Fruit fly (Drosophila melanogaster) whole organism, embryonic: Measurements from ENCODE around the gene Hsp22.

ENCODE experiments used
- Aef1 ChIP-seq: fragments of 200-800 bp; sonication (Bioruptor generic); IDR thresholded peaks from 3 replicates; pipeline ENCODE4 v1.3.6; 2022; ENCODE audit warnings: missing biosample characterization, missing genetic modification characterization
- Atf3 ChIP-seq: fragments of 200-800 bp; sonication (Bioruptor generic); optimal IDR thresholded peaks from 3 replicates; lab custom pipeline; 2016; ENCODE audit warnings: missing biosample characterization, missing genetic modification characterization
- Atf6 ChIP-seq: fragments of 200-800 bp; sonication (Bioruptor generic); IDR thresholded peaks from 2 replicates; pipeline ENCODE4 v1.3.6; 2022; ENCODE audit warnings: missing biosample characterization, missing genetic modification characterization
- Bgb ChIP-seq: fragments of 200-800 bp; sonication (Bioruptor generic); IDR thresholded peaks from 2 replicates; pipeline ENCODE4 v1.3.6; 2022; ENCODE audit warnings: missing biosample characterization, missing genetic modification characterization; ENCODE audit not compliant: partially characterized antibody
- CG10209 ChIP-seq: fragments of 200-800 bp; sonication (Bioruptor generic); optimal IDR thresholded peaks from 3 replicates; lab custom pipeline; 2017; ENCODE audit warnings: missing biosample characterization, mild to moderate bottlenecking, missing genetic modification characterization, missing genetic modification reagents
- CG10321 ChIP-seq: fragments of 200-800 bp; sonication (Bioruptor generic); IDR thresholded peaks from 2 replicates; pipeline ENCODE4 v1.3.6; 2022; ENCODE audit warnings: missing biosample characterization, missing genetic modification characterization
- CG11247 ChIP-seq: fragments of 200-800 bp; sonication (Bioruptor generic); IDR thresholded peaks from 2 replicates; pipeline ENCODE4 v1.3.6; 2022; ENCODE audit warnings: missing biosample characterization, missing genetic modification characterization
- CG12659 ChIP-seq: fragments of 200-800 bp; sonication (Bioruptor generic); optimal IDR thresholded peaks from 3 replicates; lab custom pipeline; 2017; ENCODE audit warnings: mild to moderate bottlenecking, missing biosample characterization, missing genetic modification reagents, missing genetic modification characterization
- CG13424 ChIP-seq: fragments of 200-800 bp; sonication (Bioruptor generic); optimal IDR thresholded peaks from 2 replicates; lab custom pipeline; 2019; ENCODE audit warnings: missing biosample characterization, mild to moderate bottlenecking, missing genetic modification characterization, moderate library complexity
- CG14965 ChIP-seq: fragments of 200-800 bp; sonication (Bioruptor generic); optimal IDR thresholded peaks from 2 replicates; lab custom pipeline; 2016; ENCODE audit warnings: missing biosample characterization, missing genetic modification characterization, borderline replicate concordance
- CG17612 ChIP-seq: fragments of 200-800 bp; sonication (Bioruptor generic); IDR thresholded peaks from 2 replicates; pipeline ENCODE4 v1.3.6; 2022; ENCODE audit warnings: missing biosample characterization, missing genetic modification characterization
- CG17829 ChIP-seq: fragments of 200-800 bp; optimal IDR thresholded peaks from 2 replicates; lab custom pipeline; 2019; ENCODE audit warnings: missing biosample characterization, mild to moderate bottlenecking, missing genetic modification characterization, moderate library complexity
- CG18764 ChIP-seq: fragments of 200-800 bp; sonication (Bioruptor generic); optimal IDR thresholded peaks from 3 replicates; lab custom pipeline; 2016; ENCODE audit warnings: missing biosample characterization, missing genetic modification characterization
- CG2116 ChIP-seq: fragments of 200-800 bp; sonication (Bioruptor generic); optimal IDR thresholded peaks from 3 replicates; lab custom pipeline; 2018; ENCODE audit warnings: missing biosample characterization, mild to moderate bottlenecking, missing genetic modification characterization
- CG2120 ChIP-seq: fragments of 200-800 bp; sonication (Bioruptor generic); optimal IDR thresholded peaks from 3 replicates; lab custom pipeline; 2016; ENCODE audit warnings: missing biosample characterization, missing genetic modification characterization
- CG2199 ChIP-seq: fragments of 200-800 bp; sonication (Bioruptor generic); IDR thresholded peaks from 3 replicates; pipeline ENCODE4 v1.3.6; 2022; ENCODE audit warnings: missing biosample characterization, missing genetic modification characterization
- CG3163 ChIP-seq: fragments of 200-800 bp; sonication (Bioruptor generic); optimal IDR thresholded peaks from 3 replicates; lab custom pipeline; 2016; ENCODE audit warnings: missing biosample characterization, missing genetic modification characterization
- CG32532 ChIP-seq: fragments of 200-800 bp; sonication (Bioruptor generic); IDR thresholded peaks from 2 replicates; pipeline ENCODE4 v1.3.6; 2022; ENCODE audit warnings: missing biosample characterization, missing genetic modification characterization
- CG32767 ChIP-seq: fragments of 200-800 bp; sonication (Bioruptor generic); IDR thresholded peaks from 2 replicates; pipeline ENCODE4 v1.3.6; 2022; ENCODE audit warnings: missing biosample characterization, missing genetic modification characterization
- CG3281 ChIP-seq: fragments of 200-800 bp; sonication (Bioruptor generic); optimal IDR thresholded peaks from 3 replicates; lab custom pipeline; 2017; ENCODE audit warnings: missing biosample characterization, mild to moderate bottlenecking, missing genetic modification characterization
- CG33213 ChIP-seq: fragments of 200-800 bp; sonication (Bioruptor generic); optimal IDR thresholded peaks from 3 replicates; lab custom pipeline; 2016; ENCODE audit warnings: missing biosample characterization, missing genetic modification characterization
- CG3726 ChIP-seq: fragments of 200-800 bp; sonication (Bioruptor generic); IDR thresholded peaks from 3 replicates; pipeline ENCODE4, ENCODE4 v1.3.6; 2022; ENCODE audit warnings: missing biosample characterization, missing genetic modification characterization
- CG3995 ChIP-seq: fragments of 200-800 bp; sonication (Bioruptor generic); optimal IDR thresholded peaks from 3 replicates; lab custom pipeline; 2016; ENCODE audit warnings: missing biosample characterization, missing genetic modification characterization
- CG7839 ChIP-seq: fragments of 200-800 bp; sonication (Bioruptor generic); optimal IDR thresholded peaks from 3 replicates; lab custom pipeline; 2018; ENCODE audit warnings: missing biosample characterization, mild to moderate bottlenecking, missing genetic modification characterization, moderate library complexity
- CG7928 ChIP-seq: fragments of 200-800 bp; sonication (Bioruptor generic); optimal IDR thresholded peaks from 2 replicates; lab custom pipeline; 2017; ENCODE audit warnings: missing biosample characterization, mild to moderate bottlenecking, missing genetic modification characterization
- CG8944 ChIP-seq: fragments of 200-800 bp; sonication (Bioruptor generic); optimal IDR thresholded peaks from 3 replicates; lab custom pipeline; 2016; ENCODE audit warnings: missing biosample characterization, missing genetic modification characterization
- CoRest ChIP-seq: fragments of 200-800 bp; sonication (Bioruptor generic); optimal IDR thresholded peaks from 3 replicates; lab custom pipeline; 2018; ENCODE audit warnings: missing biosample characterization, mild to moderate bottlenecking, missing genetic modification characterization, moderate library complexity
- Dbx ChIP-seq: fragments of 200-800 bp; sonication (Bioruptor generic); IDR thresholded peaks from 3 replicates; pipeline ENCODE4 v1.3.6; 2022; ENCODE audit warnings: missing biosample characterization, missing genetic modification characterization
- Dip2 ChIP-seq: fragments of 200-800 bp; sonication (Bioruptor generic); IDR thresholded peaks from 2 replicates; pipeline ENCODE4 v1.3.6; 2022; ENCODE audit warnings: missing biosample characterization, missing genetic modification characterization
- Ets65A ChIP-seq: fragments of 200-800 bp; sonication (Bioruptor generic); peaks from one replicate; lab custom pipeline; 2016; ENCODE audit warnings: missing biosample characterization, missing genetic modification characterization
- HLH3B ChIP-seq: fragments of 200-800 bp; sonication (Bioruptor generic); IDR thresholded peaks from 2 replicates; pipeline ENCODE4 v1.3.6; 2022; ENCODE audit warnings: missing biosample characterization, missing genetic modification characterization
- Hand ChIP-seq: fragments of 200-800 bp; sonication (Bioruptor generic); optimal IDR thresholded peaks from 2 replicates; lab custom pipeline; 2017; ENCODE audit warnings: mild to moderate bottlenecking, missing biosample characterization, missing genetic modification reagents, missing genetic modification characterization
- Hr78 ChIP-seq, 2 experiments: fragments of 200-800 bp in 1 of 2; fragments of >200 bp in 1 of 2; sonication (Bioruptor generic) in 1 of 2; optimal IDR thresholded peaks; 2 replicates each; lab custom pipeline; 2017 to 2019; ENCODE audit warnings: missing biosample characterization in 2 of 2, missing genetic modification characterization in 2 of 2, mild to moderate bottlenecking in 1 of 2, moderate library complexity in 1 of 2
- MBD-R2 ChIP-seq: fragments of 200-800 bp; sonication (Bioruptor generic); IDR thresholded peaks from 2 replicates; pipeline ENCODE4 v1.3.6; 2022; ENCODE audit warnings: missing biosample characterization, missing genetic modification characterization
- Mad ChIP-seq: fragments of 200-800 bp; sonication (Bioruptor generic); optimal IDR thresholded peaks from 2 replicates; lab custom pipeline; 2016; ENCODE audit warnings: missing biosample characterization, missing genetic modification characterization
- Mrtf ChIP-seq: fragments of 200-800 bp; sonication (Bioruptor generic); IDR thresholded peaks from 3 replicates; pipeline ENCODE4 v1.3.6; 2022; ENCODE audit warnings: missing biosample characterization, missing genetic modification characterization
- Myb ChIP-seq: fragments of 200-800 bp; sonication (Bioruptor generic); optimal IDR thresholded peaks from 2 replicates; lab custom pipeline; 2016; ENCODE audit warnings: missing biosample characterization, missing genetic modification characterization
- Neu2 ChIP-seq: fragments of 200-800 bp; sonication (Bioruptor generic); optimal IDR thresholded peaks from 3 replicates; lab custom pipeline; 2016; ENCODE audit warnings: missing biosample characterization, missing genetic modification characterization, borderline replicate concordance
- Sox102F ChIP-seq: fragments of 200-800 bp; sonication (Bioruptor generic); optimal IDR thresholded peaks from 2 replicates; lab custom pipeline; 2018; ENCODE audit warnings: missing biosample characterization, mild to moderate bottlenecking, missing genetic modification characterization, moderate library complexity
- Ssrp ChIP-seq: fragments of 200-800 bp; sonication (Bioruptor generic); optimal IDR thresholded peaks from 2 replicates; lab custom pipeline; 2018; ENCODE audit warnings: missing biosample characterization, mild to moderate bottlenecking, missing genetic modification characterization, moderate library complexity
- abd-A ChIP-seq: fragments of 200-800 bp; sonication (Bioruptor generic); optimal IDR thresholded peaks from 3 replicates; lab custom pipeline; 2019; ENCODE audit warnings: missing biosample characterization, mild to moderate bottlenecking, missing genetic modification characterization, moderate library complexity
- az2 ChIP-seq: fragments of 200-800 bp; sonication (Bioruptor generic); optimal IDR thresholded peaks from 3 replicates; lab custom pipeline; 2016; ENCODE audit warnings: missing biosample characterization, missing genetic modification characterization
- dm ChIP-seq: fragments of 200-800 bp; sonication (Bioruptor generic); optimal IDR thresholded peaks from 3 replicates; lab custom pipeline; 2016; ENCODE audit warnings: missing biosample characterization, missing genetic modification characterization
- h ChIP-seq: fragments of >200 bp; optimal IDR thresholded peaks from 2 replicates; lab custom pipeline; 2017
- her ChIP-seq: fragments of 200-800 bp; sonication (Bioruptor generic); optimal IDR thresholded peaks from 2 replicates; lab custom pipeline; 2016; ENCODE audit warnings: missing biosample characterization, missing genetic modification characterization
- jumu ChIP-seq: fragments of 200-800 bp; sonication (Bioruptor generic); optimal IDR thresholded peaks from 3 replicates; lab custom pipeline; 2016; ENCODE audit warnings: missing biosample characterization, missing genetic modification characterization
- pros ChIP-seq: fragments of 200-800 bp; sonication (Bioruptor generic); optimal IDR thresholded peaks from 3 replicates; lab custom pipeline; 2019; ENCODE audit warnings: missing biosample characterization, mild to moderate bottlenecking, missing genetic modification characterization, moderate library complexity
- repo ChIP-seq: fragments of 200-800 bp; sonication (Bioruptor generic); optimal IDR thresholded peaks from 2 replicates; lab custom pipeline; 2016; ENCODE audit warnings: missing biosample characterization, missing genetic modification characterization
- tup ChIP-seq: fragments of 200-800 bp; sonication (Bioruptor generic); optimal IDR thresholded peaks from 2 replicates; lab custom pipeline; 2016; ENCODE audit warnings: missing biosample characterization, mild to moderate bottlenecking, missing genetic modification characterization, moderate library complexity
- wdn ChIP-seq: fragments of 200-800 bp; sonication (Bioruptor generic); IDR thresholded peaks from 2 replicates; pipeline ENCODE4 v1.3.6; 2022; ENCODE audit warnings: missing biosample characterization, missing genetic modification characterization
- wek ChIP-seq: fragments of 200-800 bp; sonication (Bioruptor generic); optimal IDR thresholded peaks from 3 replicates; lab custom pipeline; 2018; ENCODE audit warnings: missing biosample characterization, mild to moderate bottlenecking, missing genetic modification characterization, moderate library complexity

The Hsp22 gene

DNA sequence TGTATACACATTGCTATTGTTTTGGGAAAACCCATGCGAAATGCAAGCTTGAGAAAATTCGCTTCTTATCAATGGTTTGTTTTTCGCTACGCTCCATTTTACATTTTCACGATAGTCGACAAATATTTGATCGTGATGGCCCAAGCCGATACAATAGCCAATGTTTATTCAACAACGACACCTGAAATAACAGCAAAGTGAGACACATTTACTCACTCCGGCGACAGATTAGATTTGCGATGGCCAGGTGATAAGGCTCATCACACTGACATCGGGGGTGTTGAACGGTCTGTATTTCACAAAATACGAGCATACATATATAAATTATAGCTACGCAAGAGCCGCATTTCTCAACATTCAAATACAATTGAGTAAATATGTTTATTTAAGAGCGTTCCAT lies 24.4 kb downstream of the Hsp22 start (continued):
- no peak for TF ChIP-seq dm (GFP tag; lab: Kevin White, UChicago)
- TF ChIP-seq CG17829: no peak
- TF ChIP-seq tup (GFP tag; lab: Kevin White, UChicago): peak; percentile 36
- peak; percentile 39 for TF ChIP-seq CG13424 (tag; lab: Kevin White, UChicago)
- no peak for TF ChIP-seq az2 (GFP tag; lab: Kevin White, UChicago)
- TF ChIP-seq Mrtf (GFP tag; lab: Robert Waterston, UW): no peak
- TF ChIP-seq Atf3 (GFP tag; lab: Kevin White, UChicago): no peak
- TF ChIP-seq Atf6 (GFP tag; lab: Robert Waterston, UW): peak; percentile 77
- TF ChIP-seq her: peak; percentile 71
- no peak for TF ChIP-seq CG17612
- peak; percentile 5; the same call in 1 of the 3 replicates for TF ChIP-seq CG3726 (GFP tag; lab: Robert Waterston, UW)
- TF ChIP-seq CG33213 (GFP tag; lab: Kevin White, UChicago): peak; percentile 75
- TF ChIP-seq abd-A (tag; lab: Kevin White, UChicago): no peak
- no peak for TF ChIP-seq pros (GFP tag; lab: Kevin White, UChicago)
- TF ChIP-seq CG3163 (GFP tag; lab: Kevin White, UChicago): no peak
- peak; percentile 47 for TF ChIP-seq CG3995 (GFP tag; lab: Kevin White, UChicago)
- TF ChIP-seq CG3281: peak; percentile 91
- no peak for TF ChIP-seq Neu2 (GFP tag; lab: Kevin White, UChicago)
- TF ChIP-seq CG10209: peak; percentile 66
- TF ChIP-seq Hand: peak; percentile 3
- no peak for TF ChIP-seq Ets65A (GFP tag; lab: Kevin White, UChicago)
- TF ChIP-seq jumu (GFP tag; lab: Kevin White, UChicago): no peak
- no peak for TF ChIP-seq CG11247 (GFP tag; lab: Robert Waterston, UW)
- no peak for TF ChIP-seq Dip2 (GFP tag; lab: Robert Waterston, UW)
- TF ChIP-seq Sox102F (GFP tag; lab: Kevin White, UChicago): peak; percentile 1
- no peak for TF ChIP-seq CG32767 (GFP tag; lab: Robert Waterston, UW)
- peak; percentile 26 for TF ChIP-seq CoRest (tag; lab: Kevin White, UChicago)
- peak; percentile 47; the same call in 1 of the 3 replicates for TF ChIP-seq CG2199 (GFP tag; lab: Robert Waterston, UW)
- peak; percentile 43 for TF ChIP-seq CG7928
- TF ChIP-seq CG2116 (GFP tag; lab: Kevin White, UChicago): peak; percentile 11
- TF ChIP-seq Ssrp (tag; lab: Kevin White, UChicago): no peak
- peak; percentile 20 for TF ChIP-seq CG12659
- TF ChIP-seq CG2120 (GFP tag; lab: Kevin White, UChicago): peak; percentile 60
- TF ChIP-seq MBD-R2 (GFP tag; lab: Robert Waterston, UW): peak; percentile 51; the same call in 1 of the 2 replicates
- peak; percentile 3 for TF ChIP-seq CG7839 (tag; lab: Kevin White, UChicago)
- peak; percentile 25 for TF ChIP-seq Myb
- peak; percentile 79 for TF ChIP-seq wek (GFP tag; lab: Kevin White, UChicago)
- TF ChIP-seq HLH3B (GFP tag; lab: Robert Waterston, UW): peak; percentile 51; the same call in 1 of the 2 replicates
- 0 out of 2 replicates have a peak, but pooled peaks have one; percentile 28 for TF ChIP-seq wdn (GFP tag; lab: Robert Waterston, UW)
- TF ChIP-seq CG14965 (GFP tag; lab: Kevin White, UChicago): peak; percentile 42
- no peak for TF ChIP-seq CG8944 (GFP tag; lab: Kevin White, UChicago)
- peak; percentile 30; the same call in 1 of the 2 replicates for TF ChIP-seq CG32532
- TF ChIP-seq Bgb (GFP tag; lab: Robert Waterston, UW): no peak
- no peak for TF ChIP-seq Aef1 (GFP tag; lab: Robert Waterston, UW)
- peak; percentile 83; the same call in 2 of the 3 replicates for TF ChIP-seq Dbx (GFP tag; lab: Robert Waterston, UW)
- no peak for TF ChIP-seq Hr78 (GFP tag; optimal IDR thresholded peaks at IDR 0.05; lab: Kevin White, UChicago)
- TF ChIP-seq CG18764 (GFP tag; lab: Kevin White, UChicago): peak; percentile 48
- peak; percentile 41 for TF ChIP-seq repo (GFP tag; lab: Kevin White, UChicago)
- TF ChIP-seq CG10321 (GFP tag; lab: Robert Waterston, UW): no peak
- TF ChIP-seq h (lab: Kevin White, UChicago): no peak
- TF ChIP-seq Mad (GFP tag; lab: Kevin White, UChicago): no peak
